Fruit fly (Drosophila melanogaster): Measurements from ENCODE around the gene PolA2.

The PolA2 gene

dm6 chr3R:27273118-27274062 lies 34.4 kb downstream of the PolA2 start, which contains the start of gene CG5934 (continued):
- TF ChIP-seq Stat92E (GFP tag; optimal IDR thresholded peaks at IDR 0.05) (no peak), D19B (GFP tag; optimal IDR thresholded peaks at IDR 0.05) (no peak), Dp (GFP tag; optimal IDR thresholded peaks at IDR 0.05) (peak; percentile 47), kay (GFP tag; optimal IDR thresholded peaks at IDR 0.05) (no peak), org-1 (GFP tag; optimal IDR thresholded peaks at IDR 0.05) (no peak), CG13123 (GFP tag; optimal IDR thresholded peaks at IDR 0.05) (no peak), Doc2 (GFP tag; IDR thresholded peaks at IDR 0.05) (no peak), CG10267 (tag; optimal IDR thresholded peaks at IDR 0.05) (peak; percentile 93), ap (GFP tag; IDR thresholded peaks at IDR 0.05) (no peak), Sry-δ (GFP tag; optimal IDR thresholded peaks at IDR 0.05) (peak; percentile 42), Atf3 (GFP tag; optimal IDR thresholded peaks at IDR 0.05) (no peak), sd (tag; optimal IDR thresholded peaks at IDR 0.05) (no peak), dm (GFP tag; optimal IDR thresholded peaks at IDR 0.05) (no peak), CG33213 (GFP tag; optimal IDR thresholded peaks at IDR 0.05) (peak; percentile 53), fd3F (GFP tag; optimal IDR thresholded peaks at IDR 0.05) (no peak), Bdp1 (GFP tag; optimal IDR thresholded peaks at IDR 0.05) (no peak), HmgZ (tag; optimal IDR thresholded peaks at IDR 0.05) (peak; percentile 27), CG6683 (GFP tag; optimal IDR thresholded peaks at IDR 0.05) (no peak), da (GFP tag; optimal IDR thresholded peaks at IDR 0.05) (no peak), CG12769 (tag; optimal IDR thresholded peaks at IDR 0.05) (peak; percentile 17), CrebB (tag; optimal IDR thresholded peaks at IDR 0.05) (no peak), CG17802 (tag; optimal IDR thresholded peaks at IDR 0.05) (peak; percentile 3), tin (GFP tag; optimal IDR thresholded peaks at IDR 0.05) (peak; percentile 10), twi (tag; optimal IDR thresholded peaks at IDR 0.05) (no peak), slbo (GFP tag; IDR thresholded peaks at IDR 0.05) (peak; percentile 75), Spps (tag; optimal IDR thresholded peaks at IDR 0.05) (no peak), so (GFP tag; IDR thresholded peaks at IDR 0.05) (0 out of 3 replicates have a peak, but pooled peaks have one; percentile 27), CG9797 (GFP tag; optimal IDR thresholded peaks at IDR 0.05) (no peak), CG10431 (GFP tag; optimal IDR thresholded peaks at IDR 0.05) (peak; percentile 38), fru (optimal IDR thresholded peaks at IDR 0.05) (no peak), corto (GFP tag; optimal IDR thresholded peaks at IDR 0.05) (no peak), Vsx1 (GFP tag; optimal IDR thresholded peaks at IDR 0.05) (no peak), Nf-YC (tag; optimal IDR thresholded peaks at IDR 0.05) (peak; percentile 5), CG6272 (GFP tag; IDR thresholded peaks at IDR 0.05) (no peak), CG16813 (GFP tag; IDR thresholded peaks at IDR 0.05; ENCODE audit: partially characterized antibody) (0 out of 3 replicates have a peak, but pooled peaks have one; percentile 20), ind (GFP tag; optimal IDR thresholded peaks at IDR 0.05) (peak; percentile 42), CG8359 (GFP tag; optimal IDR thresholded peaks at IDR 0.05; ENCODE audit: borderline replicate concordance) (no peak), Nf-YB (GFP tag; optimal IDR thresholded peaks at IDR 0.05) (no peak), stwl (tag; optimal IDR thresholded peaks at IDR 0.05) (peak; percentile 75), Ets97D (GFP tag; optimal IDR thresholded peaks at IDR 0.05) (peak; percentile 70), Sox102F (GFP tag; optimal IDR thresholded peaks at IDR 0.05) (no peak), ERR (GFP tag; optimal IDR thresholded peaks at IDR 0.05) (no peak), vvl (GFP tag; IDR thresholded peaks at IDR 0.05) (no peak), CG10274 (GFP tag; optimal IDR thresholded peaks at IDR 0.05) (no peak), Dek (tag; optimal IDR thresholded peaks at IDR 0.05) (peak; percentile 43), sug (tag; optimal IDR thresholded peaks at IDR 0.05) (peak; percentile 26), abd-A (tag; optimal IDR thresholded peaks at IDR 0.05) (no peak), CG34224 (GFP tag; IDR thresholded peaks at IDR 0.05; ENCODE audit: partially characterized antibody) (no peak)

Measured in whole organism, embryonic.